Worm (Caenorhabditis elegans) whole organism, young adult: ENCODE data around the gene srw-90.

Experiments used
- F10E7.11 ChIP-seq: sonication (generic microtip); optimal IDR thresholded peaks from 2 replicates; lab custom pipeline; 2017; ENCODE audit warnings: mild to moderate bottlenecking, missing genetic modification characterization, moderate library complexity, missing compliant biosample characterization
- F23B12.7 ChIP-seq: sonication (generic microtip); optimal IDR thresholded peaks from 2 replicates; lab custom pipeline; 2017; ENCODE audit warnings: missing genetic modification characterization, mild to moderate bottlenecking, missing compliant biosample characterization, antibody characterized with exemption, moderate library complexity; ENCODE audit not compliant: insufficient read depth
- F33H1.4 ChIP-seq: fragments of 200-800 bp; sonication (Bioruptor generic); IDR thresholded peaks from 2 replicates; pipeline ENCODE4 v1.3.6; 2022; ENCODE audit warnings: missing genetic modification reagents, missing genetic modification characterization, missing compliant biosample characterization
- F37B4.10 ChIP-seq: fragments of 200-800 bp; sonication (Bioruptor generic); IDR thresholded peaks from 2 replicates; pipeline ENCODE4 v1.3.6; 2022; ENCODE audit warnings: missing genetic modification characterization, missing compliant biosample characterization
- F39B2.1 ChIP-seq: fragments of 200-800 bp; sonication (Bioruptor generic); IDR thresholded peaks from 2 replicates; pipeline ENCODE4 v1.3.6; 2022; ENCODE audit warnings: missing genetic modification reagents, missing genetic modification characterization, missing compliant biosample characterization
- F49E8.2 ChIP-seq: sonication (generic microtip); optimal IDR thresholded peaks from 3 replicates; lab custom pipeline; 2017; ENCODE audit warnings: missing genetic modification characterization, mild to moderate bottlenecking, missing compliant biosample characterization, antibody characterized with exemption, moderate library complexity; ENCODE audit not compliant: insufficient read depth
- K11D2.4 ChIP-seq: fragments of 200-800 bp; sonication (Bioruptor generic); IDR thresholded peaks from 2 replicates; pipeline ENCODE4 v1.3.6; 2022; ENCODE audit warnings: missing genetic modification reagents, missing genetic modification characterization, missing compliant biosample characterization
- K12H6.12 ChIP-seq: fragments of 200-800 bp; sonication (Bioruptor generic); optimal IDR thresholded peaks from 2 replicates; lab custom pipeline; 2018; ENCODE audit warnings: mild to moderate bottlenecking, missing genetic modification characterization, missing compliant biosample characterization
- T07F8.4 ChIP-seq: sonication (generic microtip); optimal IDR thresholded peaks from 2 replicates; lab custom pipeline; 2016; ENCODE audit warnings: mild to moderate bottlenecking, missing genetic modification characterization, moderate library complexity, missing compliant biosample characterization
- Y53F4B.3 ChIP-seq: fragments of 200-800 bp; sonication (Bioruptor generic); IDR thresholded peaks from 2 replicates; pipeline ENCODE4 v1.3.6; 2022; ENCODE audit warnings: missing genetic modification reagents, missing genetic modification characterization, missing compliant biosample characterization
- Y56A3A.18 ChIP-seq: fragments of 200-800 bp; sonication (Bioruptor generic); IDR thresholded peaks from 2 replicates; pipeline ENCODE4 v1.3.6; 2022; ENCODE audit warnings: missing genetic modification reagents, missing genetic modification characterization, missing compliant biosample characterization
- aptf-2 ChIP-seq: fragments of 200-800 bp; sonication (Bioruptor generic); conservative IDR thresholded peaks from 2 replicates; pipeline ENCODE4 v1.3.6; 2022; ENCODE audit warnings: missing genetic modification reagents, missing genetic modification characterization, missing compliant biosample characterization
- ceh-58 ChIP-seq: fragments of 200-800 bp; sonication (Bioruptor generic); IDR thresholded peaks from 2 replicates; pipeline ENCODE4 v1.3.6; 2022; ENCODE audit warnings: missing genetic modification characterization, missing compliant biosample characterization
- ceh-79 ChIP-seq: sonication (generic microtip); optimal IDR thresholded peaks from 2 replicates; lab custom pipeline; 2017; ENCODE audit warnings: mild to moderate bottlenecking, missing genetic modification characterization, missing compliant biosample characterization
- ceh-91 ChIP-seq: fragments of 200-800 bp; sonication (Bioruptor generic); IDR thresholded peaks from 2 replicates; pipeline ENCODE4 v1.3.6; 2022; ENCODE audit warnings: missing genetic modification reagents, missing genetic modification characterization, missing compliant biosample characterization
- chd-7 ChIP-seq: sonication (generic microtip); optimal IDR thresholded peaks from 2 replicates; lab custom pipeline; 2016; ENCODE audit warnings: mild to moderate bottlenecking, missing genetic modification characterization, moderate library complexity, missing compliant biosample characterization
- die-1 ChIP-seq: sonication (generic microtip); optimal IDR thresholded peaks from 2 replicates; lab custom pipeline; 2016; ENCODE audit warnings: missing genotype, mild to moderate bottlenecking, missing genetic modification characterization, missing compliant biosample characterization
- dpff-1 ChIP-seq: sonication (generic microtip); optimal IDR thresholded peaks from 2 replicates; lab custom pipeline; 2017; ENCODE audit warnings: mild to moderate bottlenecking, missing genetic modification characterization, missing compliant biosample characterization
- ekl-4 ChIP-seq: fragments of 200-800 bp; sonication (Bioruptor generic); IDR thresholded peaks from 2 replicates; pipeline ENCODE4 v1.3.6; 2022; ENCODE audit warnings: missing genetic modification reagents, missing genetic modification characterization, missing compliant biosample characterization
- ets-4 ChIP-seq: fragments of 200-800 bp; sonication (Bioruptor generic); optimal IDR thresholded peaks from 2 replicates; lab custom pipeline; 2018; ENCODE audit warnings: mild to moderate bottlenecking, missing genetic modification characterization, missing compliant biosample characterization
- him-1 ChIP-seq: sonication (generic microtip); optimal IDR thresholded peaks from 2 replicates; lab custom pipeline; 2016; ENCODE audit warnings: missing genotype, missing genetic modification reagents, missing genetic modification characterization, missing compliant biosample characterization
- hlh-26 ChIP-seq: fragments of 200-800 bp; sonication (Bioruptor generic); conservative IDR thresholded peaks from 2 replicates; pipeline ENCODE4 v1.3.6; 2022; ENCODE audit warnings: missing genetic modification reagents, missing genetic modification characterization, missing compliant biosample characterization
- hmg-1.2 ChIP-seq: fragments of 200-800 bp; sonication (Bioruptor generic); IDR thresholded peaks from 2 replicates; pipeline ENCODE4 v1.3.6; 2022; ENCODE audit warnings: missing genetic modification reagents, missing genetic modification characterization, missing compliant biosample characterization
- hsf-1 ChIP-seq: fragments of 200-800 bp; sonication (Bioruptor generic); IDR thresholded peaks from 2 replicates; pipeline ENCODE4 v1.3.6; 2022; ENCODE audit warnings: missing genetic modification reagents, missing genetic modification characterization, missing compliant biosample characterization
- lag-1 ChIP-seq: fragments of 200-800 bp; sonication (Bioruptor generic); IDR thresholded peaks from 2 replicates; pipeline ENCODE4 v1.3.6; 2022; ENCODE audit warnings: missing genetic modification reagents, missing genetic modification characterization, missing compliant biosample characterization
- lin-26 ChIP-seq: fragments of 200-800 bp; sonication (Bioruptor generic); IDR thresholded peaks from 2 replicates; pipeline ENCODE4 v1.3.6; 2022; ENCODE audit warnings: missing genetic modification reagents, missing genetic modification characterization, missing compliant biosample characterization
- lin-35 ChIP-seq, 3 experiments: fragments of 150-350 bp in 2 of 3; sonication (generic microtip) in 1 of 3; optimal IDR thresholded peaks; 2 replicates each; lab custom pipeline; 2014 to 2018; ENCODE audit warnings: missing biosample characterization in 3 of 3, missing genetic modification characterization in 3 of 3, missing genetic modification reagents in 3 of 3
- lin-54 ChIP-seq: fragments of 200-800 bp; sonication (Bioruptor generic); optimal IDR thresholded peaks from 2 replicates; lab custom pipeline; 2018; ENCODE audit warnings: mild to moderate bottlenecking, missing genetic modification characterization, missing compliant biosample characterization
- lsl-1 ChIP-seq: fragments of 200-800 bp; sonication (Bioruptor generic); optimal IDR thresholded peaks from 2 replicates; lab custom pipeline; 2018; ENCODE audit warnings: mild to moderate bottlenecking, missing genetic modification characterization, moderate library complexity, missing compliant biosample characterization
- madf-8 ChIP-seq: fragments of 200-800 bp; sonication (Bioruptor generic); conservative IDR thresholded peaks from 2 replicates; pipeline ENCODE4 v1.3.6; 2022; ENCODE audit warnings: missing genetic modification reagents, missing genetic modification characterization, missing compliant biosample characterization
- rec-8 ChIP-seq, 2 experiments: sonication (generic microtip); optimal IDR thresholded peaks; 2 replicates each; lab custom pipeline; 2016; ENCODE audit warnings: mild to moderate bottlenecking in 2 of 2, missing genetic modification characterization in 2 of 2, missing genetic modification reagents in 2 of 2, missing genotype in 2 of 2, missing biosample characterization in 1 of 2, missing compliant biosample characterization in 1 of 2, moderate library complexity in 1 of 2
- snpc-1.3 ChIP-seq: sonication (generic microtip); optimal IDR thresholded peaks from 2 replicates; lab custom pipeline; 2017; ENCODE audit warnings: missing genetic modification characterization, mild to moderate bottlenecking, missing compliant biosample characterization, antibody characterized with exemption, moderate library complexity, missing genotype, missing genetic modification reagents; ENCODE audit not compliant: insufficient read depth
- snpc-3.4 ChIP-seq: sonication (generic microtip); optimal IDR thresholded peaks from 2 replicates; lab custom pipeline; 2017; ENCODE audit warnings: missing genetic modification characterization, mild to moderate bottlenecking, missing compliant biosample characterization, antibody characterized with exemption, moderate library complexity, missing genotype, missing genetic modification reagents
- tbp1 ChIP-seq: fragments of 200-800 bp; sonication (Bioruptor generic); optimal IDR thresholded peaks from 2 replicates; lab custom pipeline; 2018; ENCODE audit warnings: mild to moderate bottlenecking, missing genetic modification characterization, missing compliant biosample characterization
- ztf-26 ChIP-seq: sonication (generic microtip); optimal IDR thresholded peaks from 2 replicates; lab custom pipeline; 2017; ENCODE audit warnings: missing genetic modification characterization, missing compliant biosample characterization

The srw-90 gene

DNA sequence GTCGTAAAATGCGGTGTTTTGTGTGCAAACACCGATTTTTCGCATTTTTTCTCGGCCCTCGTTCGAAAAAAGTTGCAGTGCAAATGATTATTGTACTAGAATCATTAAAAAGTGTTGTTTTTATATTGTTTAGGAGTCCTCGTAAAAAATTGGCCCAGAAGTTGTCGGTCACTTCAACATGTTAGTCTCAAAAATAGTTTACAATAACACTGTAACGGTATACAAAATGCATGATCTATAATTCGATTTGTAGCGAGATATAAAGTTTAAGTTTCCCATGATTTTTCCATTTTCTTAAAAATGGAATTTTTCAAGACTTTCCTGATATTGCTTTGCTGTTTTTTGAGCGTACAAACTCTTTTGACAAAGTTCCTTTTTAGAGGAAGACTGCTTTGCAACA lies 34.9 kb upstream of the srw-90 start, which contains the start of gene K04F1.8:
Gene K04F1.8 (plus strand): TSS at position 301 of the 400 bp plus-strand sequence.
- TF ChIP-seq lin-35 (GFP tag; optimal IDR thresholded peaks at IDR 0.05; lab: Kevin White, UChicago) (no peak), rec-8 (tag; optimal IDR thresholded peaks at IDR 0.05; lab: Kevin White, UChicago) (no peak), hlh-26 (GFP tag; lab: Robert Waterston, UW) (no peak), F23B12.7 (tag; lab: Kevin White, UChicago) (no peak), ceh-91 (GFP tag; lab: Robert Waterston, UW) (no peak), tbp1 (GFP tag; lab: Kevin White, UChicago) (no peak), hsf-1 (no peak), T07F8.4 (tag; lab: Kevin White, UChicago) (no peak)

DNA sequence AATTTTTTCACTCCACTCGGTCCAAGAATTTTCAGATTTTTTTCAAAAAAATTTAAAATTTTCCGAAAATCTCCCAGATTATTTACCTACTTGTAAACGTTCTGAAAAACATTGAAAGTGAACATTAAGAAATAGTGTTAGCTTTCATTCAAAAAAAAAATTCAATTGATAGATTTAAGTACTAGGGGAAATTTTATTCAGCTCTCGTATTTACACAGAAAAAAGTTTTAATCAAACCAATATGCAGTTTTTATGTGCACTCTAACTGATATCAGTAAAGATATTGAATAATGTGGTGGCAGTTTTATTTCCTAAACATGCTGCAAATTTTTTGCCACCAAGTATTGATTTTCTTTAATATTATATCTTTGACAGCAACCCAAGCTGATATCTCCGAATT lies 33.6 kb upstream of the srw-90 start, which contains the start of gene irld-42:
Gene irld-42 (plus strand): TSS at position 301 of the 400 bp plus-strand sequence.
- TF ChIP-seq Y56A3A.18 (GFP tag; lab: Robert Waterston, UW) = no peak
- no peak for TF ChIP-seq K11D2.4 (GFP tag; lab: Robert Waterston, UW)
- TF ChIP-seq him-1 (tag; lab: Kevin White, UChicago) = no peak
- TF ChIP-seq madf-8 = no peak
- no peak for TF ChIP-seq die-1 (tag; lab: Kevin White, UChicago)
- no peak for TF ChIP-seq F33H1.4
- no peak for TF ChIP-seq K12H6.12 (tag; lab: Kevin White, UChicago)
- no peak for TF ChIP-seq dpff-1
- TF ChIP-seq Y53F4B.3 (GFP tag; lab: Robert Waterston, UW) = no peak

DNA sequence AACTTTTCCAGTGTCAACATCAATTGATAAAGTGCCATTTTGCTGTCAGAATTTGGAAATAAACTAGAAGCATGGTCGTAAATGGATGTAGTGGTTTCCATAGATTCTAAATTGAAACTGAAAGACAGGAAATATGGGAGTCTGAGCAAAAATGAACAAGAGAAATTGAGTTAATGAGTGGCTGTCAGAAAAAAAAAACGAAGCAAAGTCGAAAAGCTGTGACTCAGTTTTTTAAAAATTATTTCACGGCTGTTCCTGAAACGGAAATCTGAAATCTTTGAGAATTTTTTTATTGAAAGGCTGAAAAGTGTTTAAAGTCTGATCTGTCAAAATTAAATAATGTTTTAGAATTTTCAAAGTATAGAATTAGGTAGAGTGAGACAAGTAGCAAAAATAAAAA lies 23.6 kb upstream of the srw-90 start, which contains the start of gene srw-98:
Gene srw-98 (minus strand): TSS at position 101 of the 400 bp plus-strand sequence.
- TF ChIP-seq chd-7 (tag; lab: Kevin White, UChicago) (no peak), lin-26 (GFP tag; lab: Robert Waterston, UW) (no peak), ets-4 (GFP tag; lab: Kevin White, UChicago) (no peak), hmg-1.2 (GFP tag; lab: Robert Waterston, UW) (no peak), lsl-1 (GFP tag; lab: Kevin White, UChicago) (no peak), ekl-4 (no peak), dpff-1 (no peak), lin-54 (GFP tag; lab: Kevin White, UChicago) (no peak), F37B4.10 (GFP tag; lab: Robert Waterston, UW) (no peak), lag-1 (GFP tag; lab: Robert Waterston, UW) (no peak), snpc-3.4 (tag; lab: Kevin White, UChicago) (no peak), Y53F4B.3 (GFP tag; lab: Robert Waterston, UW) (no peak), K12H6.12 (tag; lab: Kevin White, UChicago) (no peak), Y56A3A.18 (GFP tag; lab: Robert Waterston, UW) (no peak)
- TF ChIP-seq, all 124 proteins: peak for 0

DNA sequence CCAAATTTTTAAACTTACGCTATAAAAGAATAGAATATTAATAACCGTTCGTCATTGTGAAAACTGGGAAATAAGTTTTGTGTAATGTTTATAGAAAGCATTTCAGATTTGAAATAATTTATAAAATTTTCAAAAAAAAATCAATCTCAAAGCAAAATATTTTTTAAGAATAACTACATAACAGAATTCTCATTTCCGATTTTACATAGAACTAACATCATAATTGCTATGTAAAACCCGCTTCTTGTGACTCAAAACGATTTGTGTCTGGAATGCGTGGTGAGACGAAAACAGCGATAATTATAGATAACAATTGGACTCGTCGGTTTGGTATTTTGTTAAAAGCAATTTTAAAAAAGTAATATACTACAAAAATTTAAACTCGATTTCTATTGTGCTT lies 21.1 kb upstream of the srw-90 start, which contains the start of gene srw-91:
Gene srw-91 (minus strand): TSS at position 101 of the 400 bp plus-strand sequence.
- no peak for TF ChIP-seq madf-8
- TF ChIP-seq snpc-1.3 (tag; lab: Kevin White, UChicago) = no peak
- TF ChIP-seq F33H1.4 = no peak
- no peak for TF ChIP-seq ztf-26 (tag; lab: Kevin White, UChicago)
- TF ChIP-seq ceh-79 (tag; lab: Kevin White, UChicago) = no peak
- TF ChIP-seq snpc-3.4 (tag; lab: Kevin White, UChicago) = no peak
- TF ChIP-seq ceh-58 (GFP tag; lab: Robert Waterston, UW) = no peak
- TF ChIP-seq F39B2.1 (GFP tag; lab: Robert Waterston, UW) = no peak
- no peak for TF ChIP-seq F10E7.11 (tag; lab: Kevin White, UChicago)
- no peak for TF ChIP-seq F37B4.10 (GFP tag; lab: Robert Waterston, UW)
- no peak for TF ChIP-seq aptf-2 (GFP tag; lab: Robert Waterston, UW)
- no peak for TF ChIP-seq F49E8.2
- no peak for TF ChIP-seq hmg-1.2 (GFP tag; lab: Robert Waterston, UW)
- TF ChIP-seq, all 124 proteins: peak for 0
